Fruit fly (Drosophila melanogaster) whole organism, adult: Measurements from ENCODE around the gene Adgf-D.

Experiments
- CG11617 ChIP-seq: fragments of 200-800 bp; sonication (Bioruptor generic); optimal IDR thresholded peaks from 2 replicates; lab custom pipeline; 2017; ENCODE audit warnings: mild to moderate bottlenecking, missing biosample characterization, missing genetic modification reagents, missing genetic modification characterization
- CG12768 ChIP-seq: fragments of 200-800 bp; sonication (Bioruptor generic); optimal IDR thresholded peaks from 2 replicates; lab custom pipeline; 2017; ENCODE audit warnings: missing biosample characterization, missing genetic modification characterization, mild to moderate bottlenecking, moderate library complexity, missing genetic modification reagents
- CG14711 ChIP-seq: fragments of 200-800 bp; sonication (Bioruptor generic); optimal IDR thresholded peaks from 2 replicates; lab custom pipeline; 2018; ENCODE audit warnings: missing biosample characterization, mild to moderate bottlenecking, missing genetic modification characterization, moderate library complexity
- CG1620 ChIP-seq: fragments of 200-800 bp; sonication (Bioruptor generic); optimal IDR thresholded peaks from 2 replicates; lab custom pipeline; 2016; ENCODE audit warnings: missing biosample characterization, missing genetic modification characterization
- CG33017 ChIP-seq: fragments of 200-800 bp; sonication (Bioruptor generic); optimal IDR thresholded peaks from 2 replicates; lab custom pipeline; 2018; ENCODE audit warnings: missing biosample characterization, mild to moderate bottlenecking, missing genetic modification characterization, moderate library complexity
- CG5204 ChIP-seq: fragments of 200-800 bp; sonication (Bioruptor generic); optimal IDR thresholded peaks from 2 replicates; lab custom pipeline; 2016; ENCODE audit warnings: missing biosample characterization, missing genetic modification characterization
- CG7045 ChIP-seq: fragments of 200-800 bp; sonication (Bioruptor generic); optimal IDR thresholded peaks from 2 replicates; lab custom pipeline; 2017; ENCODE audit warnings: missing biosample characterization, mild to moderate bottlenecking, missing genetic modification characterization
- CG7101 ChIP-seq: fragments of 200-800 bp; sonication (Bioruptor generic); optimal IDR thresholded peaks from 2 replicates; lab custom pipeline; 2018; ENCODE audit warnings: missing biosample characterization, mild to moderate bottlenecking, missing genetic modification characterization, moderate library complexity
- Clk ChIP-seq: fragments of 200-800 bp; sonication (Bioruptor generic); optimal IDR thresholded peaks from 2 replicates; lab custom pipeline; 2017; ENCODE audit warnings: missing biosample characterization, missing genetic modification characterization
- Crg-1 ChIP-seq: fragments of 200-800 bp; sonication (Bioruptor generic); optimal IDR thresholded peaks from 2 replicates; lab custom pipeline; 2016; ENCODE audit warnings: missing biosample characterization, missing genetic modification characterization
- Hr96 ChIP-seq: fragments of 200-800 bp; sonication (Bioruptor generic); optimal IDR thresholded peaks from 2 replicates; lab custom pipeline; 2016; ENCODE audit warnings: missing biosample characterization, missing genetic modification characterization
- Mnt ChIP-seq: fragments of 200-800 bp; sonication (Bioruptor generic); optimal IDR thresholded peaks from 2 replicates; lab custom pipeline; 2016; ENCODE audit warnings: missing biosample characterization, mild to moderate bottlenecking, missing genetic modification characterization
- bab1 ChIP-seq: fragments of 200-800 bp; sonication (Bioruptor generic); optimal IDR thresholded peaks from 3 replicates; lab custom pipeline; 2019; ENCODE audit warnings: missing biosample characterization, mild to moderate bottlenecking, missing genetic modification characterization, moderate library complexity
- cic ChIP-seq: fragments of 200-800 bp; sonication (Bioruptor generic); optimal IDR thresholded peaks from 2 replicates; lab custom pipeline; 2017; ENCODE audit warnings: missing biosample characterization, mild to moderate bottlenecking, missing genetic modification characterization, moderate library complexity
- cnc ChIP-seq, 2 experiments: fragments of >200 bp; optimal IDR thresholded peaks; 2 replicates each; lab custom pipeline; 2017
- kay ChIP-seq: fragments of 200-800 bp; sonication (Bioruptor generic); peaks from one replicate; lab custom pipeline; 2016; ENCODE audit warnings: missing biosample characterization, missing genetic modification characterization, borderline replicate concordance
- ovo ChIP-seq: fragments of 200-800 bp; sonication (Bioruptor generic); optimal IDR thresholded peaks from 2 replicates; lab custom pipeline; 2016; ENCODE audit warnings: missing biosample characterization, missing genetic modification characterization
- pad ChIP-seq: fragments of 200-800 bp; sonication (Bioruptor generic); optimal IDR thresholded peaks from 3 replicates; lab custom pipeline; 2017; ENCODE audit warnings: missing biosample characterization, missing genetic modification characterization, mild to moderate bottlenecking, moderate library complexity, missing genetic modification reagents
- tj ChIP-seq: fragments of 200-800 bp; sonication (Bioruptor generic); optimal IDR thresholded peaks from 3 replicates; lab custom pipeline; 2017; ENCODE audit warnings: missing biosample characterization, mild to moderate bottlenecking, missing genetic modification characterization, moderate library complexity
- toe ChIP-seq: fragments of 200-800 bp; sonication (Bioruptor generic); optimal IDR thresholded peaks from 2 replicates; lab custom pipeline; 2016; ENCODE audit warnings: missing biosample characterization, missing genetic modification characterization

Gene Adgf-D

dm6 chr3R:13720798-13721197 is 15.6 kb upstream of the Adgf-D start:
- no peak for TF ChIP-seq CG12768 (GFP tag; lab: Kevin White, UChicago)
- peak; percentile 93 for TF ChIP-seq tj (GFP tag; lab: Kevin White, UChicago)
- TF ChIP-seq kay (GFP tag; lab: Kevin White, UChicago), result no peak
- no peak for TF ChIP-seq Hr96 (GFP tag; lab: Kevin White, UChicago)

dm6 chr3R:13719053-13719452 is 13.9 kb upstream of the Adgf-D start:
- TF ChIP-seq pad, result no peak
- no peak for TF ChIP-seq kay (GFP tag; lab: Kevin White, UChicago)
- TF ChIP-seq CG33017 (tag; lab: Kevin White, UChicago), result no peak
- no peak for TF ChIP-seq CG14711 (tag; lab: Kevin White, UChicago)
- no peak for TF ChIP-seq CG12768 (GFP tag; lab: Kevin White, UChicago)
- no peak for TF ChIP-seq tj (GFP tag; lab: Kevin White, UChicago)
- no peak for TF ChIP-seq CG5204 (GFP tag; lab: Kevin White, UChicago)
- no peak for TF ChIP-seq Mnt (GFP tag; lab: Kevin White, UChicago)
- no peak for TF ChIP-seq ovo (GFP tag; lab: Kevin White, UChicago)
- no peak for TF ChIP-seq CG7045 (GFP tag; lab: Kevin White, UChicago)
- TF ChIP-seq CG1620 (GFP tag; lab: Kevin White, UChicago), result no peak
- no peak for TF ChIP-seq Clk (GFP tag; lab: Kevin White, UChicago)
- no peak for TF ChIP-seq CG7101 (tag; lab: Kevin White, UChicago)
- no peak for TF ChIP-seq bab1 (GFP tag; lab: Kevin White, UChicago)

DNA sequence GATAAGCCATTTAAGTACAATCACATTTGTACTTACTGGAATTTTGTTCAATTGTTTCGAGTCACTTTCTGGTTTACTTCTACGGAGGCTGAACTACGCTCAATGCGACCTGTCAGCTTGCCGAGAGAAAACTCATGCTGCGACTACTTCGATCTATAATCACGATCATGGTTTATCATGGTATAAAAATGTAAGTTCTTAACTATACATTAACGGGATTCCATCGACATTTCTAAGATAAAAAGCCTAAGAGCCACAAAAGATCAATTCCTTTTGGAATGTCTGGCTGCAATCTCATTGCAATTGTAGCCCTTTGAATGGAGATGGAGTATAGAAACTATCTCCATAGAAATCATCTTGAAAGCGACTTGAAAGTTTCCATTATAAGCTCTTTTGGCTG is 12.9 kb upstream of the Adgf-D start, which contains the start of gene Ubc87F:
Gene Ubc87F (minus strand): TSS at position 101 of the 400 bp plus-strand sequence.
- TF ChIP-seq CG12768 (GFP tag; lab: Kevin White, UChicago) (no peak), CG7101 (tag; lab: Kevin White, UChicago) (no peak), pad (no peak), toe (GFP tag; lab: Kevin White, UChicago) (no peak), CG7045 (GFP tag; lab: Kevin White, UChicago) (no peak), CG5204 (GFP tag; lab: Kevin White, UChicago) (no peak), CG33017 (tag; lab: Kevin White, UChicago) (no peak), Mnt (GFP tag; lab: Kevin White, UChicago) (no peak)

DNA sequence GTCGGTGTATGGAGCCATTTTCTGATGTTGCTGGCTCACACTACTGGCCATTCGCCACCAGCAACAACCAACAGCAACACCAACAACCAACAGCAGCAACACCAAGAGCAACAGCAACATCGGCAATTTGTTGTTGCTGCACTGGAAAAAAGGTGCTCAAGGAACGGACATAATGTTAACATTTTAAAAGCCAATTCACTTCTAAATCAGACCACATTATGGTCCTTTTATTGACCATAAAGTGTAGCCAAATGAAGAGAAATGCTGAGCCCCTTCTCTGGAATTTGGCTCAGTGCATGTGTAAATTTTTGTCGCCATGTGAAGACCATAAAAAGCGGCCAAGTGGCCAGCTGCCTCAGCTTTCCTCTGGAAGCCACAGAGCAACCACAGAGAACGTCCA is 11.6 kb upstream of the Adgf-D start:
- TF ChIP-seq tj (GFP tag; lab: Kevin White, UChicago) (no peak), cic (GFP tag; lab: Kevin White, UChicago) (no peak), Clk (GFP tag; lab: Kevin White, UChicago) (no peak), CG5204 (GFP tag; lab: Kevin White, UChicago) (no peak), CG14711 (tag; lab: Kevin White, UChicago) (no peak), CG7101 (tag; lab: Kevin White, UChicago) (no peak), Hr96 (GFP tag; lab: Kevin White, UChicago) (no peak), Mnt (GFP tag; lab: Kevin White, UChicago) (no peak), CG11617 (GFP tag; lab: Kevin White, UChicago) (no peak), CG1620 (GFP tag; lab: Kevin White, UChicago) (no peak), cnc (optimal IDR thresholded peaks at IDR 0.05; lab: Kevin White, UChicago) (no peak), CG7045 (GFP tag; lab: Kevin White, UChicago) (no peak)

dm6 chr3R:13715674-13716454 is 10.7 kb upstream of the Adgf-D start:
- TF ChIP-seq Mnt (GFP tag; lab: Kevin White, UChicago) (no peak), kay (GFP tag; lab: Kevin White, UChicago) (no peak), CG1620 (GFP tag; lab: Kevin White, UChicago) (no peak), CG33017 (tag; lab: Kevin White, UChicago) (no peak), ovo (GFP tag; lab: Kevin White, UChicago) (no peak), tj (GFP tag; lab: Kevin White, UChicago) (no peak), CG7101 (tag; lab: Kevin White, UChicago) (no peak), Hr96 (GFP tag; lab: Kevin White, UChicago) (no peak), CG12768 (GFP tag; lab: Kevin White, UChicago) (no peak), pad (no peak), CG5204 (GFP tag; lab: Kevin White, UChicago) (no peak), cnc (optimal IDR thresholded peaks at IDR 0.05; lab: Kevin White, UChicago) (no peak), Clk (GFP tag; lab: Kevin White, UChicago) (no peak), CG7045 (GFP tag; lab: Kevin White, UChicago) (no peak), toe (GFP tag; lab: Kevin White, UChicago) (no peak), CG14711 (tag; lab: Kevin White, UChicago) (no peak), Crg-1 (GFP tag; lab: Kevin White, UChicago) (no peak), bab1 (GFP tag; lab: Kevin White, UChicago) (no peak), cic (GFP tag; lab: Kevin White, UChicago) (no peak), CG11617 (GFP tag; lab: Kevin White, UChicago) (no peak)
